Fruit fly (Drosophila melanogaster) whole organism, wandering third instar larva: ENCODE results near the gene spz5.

Experiments used
- CG32264 ChIP-seq: fragments of 200-800 bp; sonication (Bioruptor generic); optimal IDR thresholded peaks from 2 replicates; lab custom pipeline; 2016; ENCODE audit warnings: missing biosample characterization, missing genetic modification characterization
- CrebA ChIP-seq: fragments of 200-800 bp; sonication (Bioruptor generic); optimal IDR thresholded peaks from 2 replicates; lab custom pipeline; 2016; ENCODE audit warnings: missing biosample characterization, mild to moderate bottlenecking, missing genetic modification characterization, borderline replicate concordance
- Dfd ChIP-seq: fragments of >200 bp; optimal IDR thresholded peaks from 2 replicates; lab custom pipeline; 2017; ENCODE audit warnings: missing biosample characterization, missing genetic modification characterization
- GATAd ChIP-seq: sonication (Bioruptor generic); optimal IDR thresholded peaks from 2 replicates; lab custom pipeline; 2016; ENCODE audit warnings: missing biosample characterization, missing genetic modification characterization
- Hnf4 ChIP-seq: fragments of 200-800 bp; sonication (Bioruptor generic); optimal IDR thresholded peaks from 2 replicates; lab custom pipeline; 2016; ENCODE audit warnings: missing biosample characterization, mild to moderate bottlenecking, missing genetic modification characterization
- Hr83 ChIP-seq: fragments of 200-300 bp; sonication (Bioruptor generic); optimal IDR thresholded peaks from 2 replicates; lab custom pipeline; 2016; ENCODE audit warnings: missing biosample characterization, mild to moderate bottlenecking, missing genetic modification characterization, moderate library complexity; ENCODE audit not compliant: poor library complexity, severe bottlenecking
- Jra ChIP-seq: sonication (Bioruptor generic); optimal IDR thresholded peaks from 2 replicates; lab custom pipeline; 2016; ENCODE audit warnings: missing biosample characterization, missing genetic modification characterization
- Mio ChIP-seq: sonication (Bioruptor generic); optimal IDR thresholded peaks from 2 replicates; lab custom pipeline; 2016; ENCODE audit warnings: missing biosample characterization, missing genetic modification characterization
- Myc ChIP-seq: fragments of >200 bp; optimal IDR thresholded peaks from 2 replicates; lab custom pipeline; 2017
- N ChIP-seq: fragments of >200 bp; optimal IDR thresholded peaks from 2 replicates; lab custom pipeline; 2018; ENCODE audit warnings: missing biosample characterization, missing external identifiers, missing genetic modification characterization
- Rel ChIP-seq, 2 experiments: fragments of 200-800 bp; sonication (Bioruptor generic) in 1 of 2; optimal IDR thresholded peaks; 2 replicates in 1 of 2; 3 replicates in 1 of 2; lab custom pipeline; 2016 to 2019; ENCODE audit warnings: mild to moderate bottlenecking in 2 of 2, missing biosample characterization in 2 of 2, missing genetic modification characterization in 2 of 2, moderate library complexity in 1 of 2
- Vsx2 ChIP-seq: fragments of 200-300, 225-300 bp; sonication (Bioruptor generic); optimal IDR thresholded peaks from 2 replicates; lab custom pipeline; 2018; ENCODE audit warnings: missing biosample characterization, missing genetic modification characterization; ENCODE audit not compliant: partially characterized antibody
- brk ChIP-seq: fragments of 200-800 bp; sonication (Bioruptor generic); optimal IDR thresholded peaks from 2 replicates; lab custom pipeline; 2016; ENCODE audit warnings: missing biosample characterization, mild to moderate bottlenecking, missing genetic modification characterization
- dmrt93B ChIP-seq: fragments of 200-800 bp; sonication (Bioruptor generic); optimal IDR thresholded peaks from 2 replicates; lab custom pipeline; 2018; ENCODE audit warnings: missing biosample characterization, mild to moderate bottlenecking, missing genetic modification characterization
- ey ChIP-seq: fragments of 200-800 bp; sonication (Bioruptor generic); optimal IDR thresholded peaks from 2 replicates; lab custom pipeline; 2016; ENCODE audit warnings: missing biosample characterization, missing genetic modification characterization
- foxo ChIP-seq, 2 experiments: fragments of 200-800 bp; sonication (Bioruptor generic); optimal IDR thresholded peaks; 2 replicates in 1 of 2; 3 replicates in 1 of 2; lab custom pipeline; 2016 to 2017; ENCODE audit warnings: missing biosample characterization in 2 of 2, missing genetic modification characterization in 2 of 2
- fru ChIP-seq: fragments of 200-800 bp; sonication (Bioruptor generic); optimal IDR thresholded peaks from 3 replicates; lab custom pipeline; 2016; ENCODE audit warnings: missing biosample characterization, mild to moderate bottlenecking, missing genetic modification characterization
- h ChIP-seq: fragments of 200-800 bp; sonication (Bioruptor generic); optimal IDR thresholded peaks from 3 replicates; lab custom pipeline; 2016; ENCODE audit warnings: missing biosample characterization, mild to moderate bottlenecking, missing genetic modification characterization
- pan ChIP-seq: fragments of >200 bp; optimal IDR thresholded peaks from 2 replicates; lab custom pipeline; 2017
- psq ChIP-seq: fragments of 200-800 bp; sonication (Bioruptor generic); optimal IDR thresholded peaks from 3 replicates; lab custom pipeline; 2017; ENCODE audit warnings: missing biosample characterization, mild to moderate bottlenecking, missing genetic modification characterization, moderate library complexity
- rgr ChIP-seq: fragments of 200-800 bp; sonication (Bioruptor generic); optimal IDR thresholded peaks from 3 replicates; lab custom pipeline; 2016; ENCODE audit warnings: missing biosample characterization, mild to moderate bottlenecking, missing genetic modification characterization
- sage ChIP-seq: fragments of 200-800 bp; sonication (Bioruptor generic); optimal IDR thresholded peaks from 2 replicates; lab custom pipeline; 2016; ENCODE audit warnings: missing biosample characterization, mild to moderate bottlenecking, missing genetic modification characterization
- sv ChIP-seq: fragments of 200-800 bp; sonication (Bioruptor generic); optimal IDR thresholded peaks from 3 replicates; lab custom pipeline; 2016; ENCODE audit warnings: missing biosample characterization, missing genetic modification characterization
- woc ChIP-seq: sonication (Bioruptor generic); optimal IDR thresholded peaks from 2 replicates; lab custom pipeline; 2016; ENCODE audit warnings: missing biosample characterization, mild to moderate bottlenecking, missing genetic modification characterization

The spz5 gene

DNA sequence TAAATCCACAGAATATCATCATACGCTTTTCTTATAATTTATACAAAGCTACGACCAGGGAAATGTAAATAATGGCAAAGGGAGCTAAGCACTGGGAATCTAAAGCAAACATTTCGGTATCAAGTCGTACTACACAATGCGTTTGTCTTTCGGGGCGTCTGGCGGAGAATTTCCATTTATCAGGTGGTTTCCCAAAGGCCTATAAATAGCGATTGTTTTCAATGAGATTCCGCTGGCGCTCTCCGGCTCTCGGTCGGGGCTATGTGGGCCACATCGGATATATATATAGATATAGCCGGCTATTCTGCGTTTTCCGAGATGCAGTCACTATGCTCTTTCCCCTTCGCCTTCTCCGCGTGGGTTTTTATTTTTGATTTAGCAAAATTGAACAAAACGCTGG is 14.4 kb upstream of the spz5 start:
- no peak for TF ChIP-seq sv (GFP tag; lab: Kevin White, UChicago)
- no peak for TF ChIP-seq h (GFP tag; lab: Kevin White, UChicago)
- no peak for TF ChIP-seq rgr
- TF ChIP-seq psq (GFP tag; lab: Kevin White, UChicago), result no peak
- TF ChIP-seq, all 38 proteins: peak for 0

DNA sequence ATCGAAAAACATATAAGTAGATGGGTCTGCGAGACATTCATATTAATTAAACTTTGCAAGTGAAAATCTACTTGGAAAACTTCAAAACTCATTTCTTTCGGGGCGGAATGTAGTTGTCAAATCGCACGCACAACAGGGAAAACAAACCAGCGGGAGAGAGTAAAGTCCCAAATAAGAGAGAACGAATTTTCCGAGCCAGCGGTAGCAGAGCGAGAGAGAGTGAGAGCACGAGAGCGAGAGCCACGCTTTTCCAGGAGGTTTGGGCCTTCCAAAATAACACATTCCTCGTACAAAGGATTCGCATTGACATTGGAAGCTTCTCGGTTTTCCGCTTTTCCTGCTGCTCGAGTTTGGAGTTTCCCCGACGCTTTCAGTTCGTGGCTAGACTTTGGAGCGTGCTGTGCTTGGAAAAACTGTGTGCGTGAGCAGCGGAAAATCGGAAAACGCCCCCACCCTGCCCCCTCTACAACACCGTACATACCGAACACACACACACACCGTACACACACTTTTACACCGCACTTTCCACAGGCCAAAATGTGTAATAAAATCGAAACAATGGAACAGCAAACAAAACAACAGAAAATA is 4.5 kb upstream of the spz5 start:
- TF ChIP-seq Hnf4 (GFP tag; lab: Kevin White, UChicago), result no peak
- TF ChIP-seq Dfd (GFP tag; lab: Kevin White, UChicago), result peak; percentile 17

DNA sequence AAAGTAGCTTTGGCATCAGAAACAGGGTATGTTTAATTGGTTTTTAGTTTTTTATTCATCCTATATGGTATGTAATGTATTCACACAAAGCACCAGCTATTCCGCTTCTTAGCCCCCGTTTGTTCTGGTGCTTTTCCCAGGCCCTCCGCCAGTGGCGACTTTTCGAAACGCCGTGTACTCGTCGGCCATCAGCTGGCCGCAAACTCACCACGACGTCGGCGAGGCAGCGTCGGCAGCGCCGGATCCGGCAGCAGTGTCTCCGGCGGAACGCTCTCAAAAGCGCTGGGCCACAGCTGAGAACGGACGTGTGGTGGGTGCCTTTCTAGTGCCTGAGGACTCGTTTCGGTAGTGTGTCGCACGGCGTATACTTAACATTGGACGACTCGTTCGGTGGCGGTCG is 2.8 kb upstream of the spz5 start, which contains the start of gene Shab:
Gene Shab (plus strand): TSS at position 268 of the 400 bp plus-strand sequence.
- TF ChIP-seq Mio (GFP tag; lab: Kevin White, UChicago) (no peak), CrebA (GFP tag; lab: Kevin White, UChicago) (no peak), Jra (GFP tag; lab: Kevin White, UChicago) (no peak), GATAd (GFP tag; lab: Kevin White, UChicago) (no peak), N (GFP tag; lab: Kevin White, UChicago) (no peak), brk (no peak), Myc (lab: Kevin White, UChicago) (no peak)
- TF ChIP-seq, all 38 proteins: peak for 0

dm6 chr3L:2893846-2894511 is 2.0 kb upstream of the spz5 start:
- peak; percentile 32 for TF ChIP-seq Myc (lab: Kevin White, UChicago)
- TF ChIP-seq woc (GFP tag; lab: Kevin White, UChicago), result no peak

- TF ChIP-seq sage (GFP tag; lab: Kevin White, UChicago) (no peak), ey (no peak), psq (GFP tag; lab: Kevin White, UChicago) (no peak), CrebA (GFP tag; lab: Kevin White, UChicago) (no peak), Jra (GFP tag; lab: Kevin White, UChicago) (no peak), Hnf4 (GFP tag; lab: Kevin White, UChicago) (no peak)
- TF ChIP-seq, all 38 proteins: peak for 0
These were observed 3.8 kb downstream of the spz5 start for dm6 chr3L:2888150-2888549.

DNA sequence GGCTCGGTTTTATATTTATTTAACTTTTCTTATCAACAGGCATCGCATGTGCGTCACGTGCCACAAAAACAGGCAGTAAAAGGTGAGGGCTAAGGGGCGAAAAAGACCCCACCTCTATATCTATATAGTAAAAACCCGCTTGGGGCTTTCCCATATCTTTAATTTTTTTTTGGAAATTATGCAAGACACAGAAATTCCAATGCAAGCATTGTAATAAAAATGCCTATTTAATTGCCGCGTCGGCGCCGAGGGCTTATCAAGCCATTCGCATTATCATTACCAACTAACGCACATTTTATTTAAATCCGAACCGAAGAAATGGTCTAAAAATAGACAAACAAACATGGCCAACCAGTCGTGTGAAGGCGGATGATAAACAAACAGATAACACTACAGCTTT is 4.6 kb downstream of the spz5 start:
- TF ChIP-seq psq (GFP tag; lab: Kevin White, UChicago) (no peak), CG32264 (GFP tag; lab: Kevin White, UChicago) (no peak), foxo (GFP tag; optimal IDR thresholded peaks at IDR 0.05; lab: Kevin White, UChicago) (no peak)

DNA sequence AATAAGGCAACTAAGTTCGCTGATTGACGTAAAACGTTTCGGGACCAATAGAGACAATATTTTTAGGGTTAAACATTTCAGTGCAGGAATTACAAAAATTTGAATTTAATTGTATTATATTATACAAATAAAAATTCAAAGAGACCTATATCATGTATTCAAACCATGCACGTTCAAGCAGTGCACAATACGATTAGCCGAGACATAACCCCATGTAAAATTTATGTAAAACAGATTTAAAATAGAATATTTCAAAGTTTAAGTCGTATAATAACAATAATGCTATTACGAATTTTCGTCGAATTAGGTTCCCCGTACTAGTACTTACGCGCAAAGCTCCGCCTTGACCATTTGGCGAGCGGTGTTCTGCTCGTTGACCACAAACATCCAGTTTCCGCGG is 6.4 kb downstream of the spz5 start:
- TF ChIP-seq Mio (GFP tag; lab: Kevin White, UChicago), result no peak
- no peak for TF ChIP-seq ey
- TF ChIP-seq dmrt93B (GFP tag; lab: Kevin White, UChicago), result no peak
- TF ChIP-seq Myc (lab: Kevin White, UChicago), result no peak
- no peak for TF ChIP-seq fru
- no peak for TF ChIP-seq Hr83 (GFP tag; lab: Kevin White, UChicago)
- no peak for TF ChIP-seq Vsx2 (GFP tag; lab: Kevin White, UChicago)
- TF ChIP-seq pan (lab: Kevin White, UChicago), result no peak
- no peak for TF ChIP-seq CrebA (GFP tag; lab: Kevin White, UChicago)
- TF ChIP-seq N (GFP tag; lab: Kevin White, UChicago), result no peak
- no peak for TF ChIP-seq woc (GFP tag; lab: Kevin White, UChicago)
- no peak for TF ChIP-seq sv (GFP tag; lab: Kevin White, UChicago)
- TF ChIP-seq Rel (GFP tag; optimal IDR thresholded peaks at IDR 0.05; lab: Kevin White, UChicago), result no peak
- no peak for TF ChIP-seq Rel (tag; optimal IDR thresholded peaks at IDR 0.05; lab: Kevin White, UChicago)
